Fruit fly (Drosophila melanogaster) whole organism, embryonic: ENCODE measurements around the gene CG7724.

Experiments used
- Aef1 ChIP-seq: fragments of 200-800 bp; sonication (Bioruptor generic); IDR thresholded peaks from 3 replicates; pipeline ENCODE4 v1.3.6; 2022; ENCODE audit warnings: missing biosample characterization, missing genetic modification characterization
- Awh ChIP-seq: fragments of 200-800 bp; sonication (Bioruptor generic); IDR thresholded peaks from 2 replicates; pipeline ENCODE4, ENCODE4 v1.3.6; 2022; ENCODE audit warnings: missing biosample characterization, missing genetic modification characterization
- CG11093 ChIP-seq: fragments of 200-800 bp; sonication (Bioruptor generic); IDR thresholded peaks from 3 replicates; pipeline ENCODE4 v1.3.6; 2022; ENCODE audit warnings: missing biosample characterization, missing genetic modification characterization
- CG12219 ChIP-seq: fragments of 200-800 bp; sonication (Bioruptor generic); optimal IDR thresholded peaks from 3 replicates; lab custom pipeline; 2018; ENCODE audit warnings: missing biosample characterization, mild to moderate bottlenecking, missing genetic modification characterization
- CG14965 ChIP-seq: fragments of 200-800 bp; sonication (Bioruptor generic); optimal IDR thresholded peaks from 2 replicates; lab custom pipeline; 2016; ENCODE audit warnings: missing biosample characterization, missing genetic modification characterization, borderline replicate concordance
- CG15601 ChIP-seq: fragments of 200-800 bp; sonication (Bioruptor generic); optimal IDR thresholded peaks from 3 replicates; lab custom pipeline; 2019; ENCODE audit warnings: missing biosample characterization, mild to moderate bottlenecking, missing genetic modification characterization, moderate library complexity
- CG17829 ChIP-seq: fragments of 200-800 bp; optimal IDR thresholded peaks from 2 replicates; lab custom pipeline; 2019; ENCODE audit warnings: missing biosample characterization, mild to moderate bottlenecking, missing genetic modification characterization, moderate library complexity
- CG1832 ChIP-seq: fragments of 200-800 bp; sonication (Bioruptor generic); optimal IDR thresholded peaks from 2 replicates; lab custom pipeline; 2017; ENCODE audit warnings: missing biosample characterization, mild to moderate bottlenecking, missing genetic modification characterization, inconsistent platforms
- CG18476 ChIP-seq: fragments of 200-800 bp; sonication (Bioruptor generic); optimal IDR thresholded peaks from 2 replicates; lab custom pipeline; 2016; ENCODE audit warnings: missing biosample characterization, mild to moderate bottlenecking, missing genetic modification characterization
- CG2116 ChIP-seq: fragments of 200-800 bp; sonication (Bioruptor generic); optimal IDR thresholded peaks from 3 replicates; lab custom pipeline; 2018; ENCODE audit warnings: missing biosample characterization, mild to moderate bottlenecking, missing genetic modification characterization
- CG2712 ChIP-seq: fragments of 200-800 bp; optimal IDR thresholded peaks from 3 replicates; lab custom pipeline; 2019; ENCODE audit warnings: missing biosample characterization, mild to moderate bottlenecking, missing genetic modification characterization, moderate library complexity
- CG31388 ChIP-seq: fragments of 200-800 bp; sonication (Bioruptor generic); optimal IDR thresholded peaks from 2 replicates; lab custom pipeline; 2016; ENCODE audit warnings: missing biosample characterization, missing genetic modification characterization
- CG31441 ChIP-seq: fragments of 200-800 bp; sonication (Bioruptor generic); IDR thresholded peaks from 2 replicates; pipeline ENCODE4 v1.3.6; 2022; ENCODE audit warnings: missing biosample characterization, missing genetic modification characterization
- CG32532 ChIP-seq: fragments of 200-800 bp; sonication (Bioruptor generic); IDR thresholded peaks from 2 replicates; pipeline ENCODE4 v1.3.6; 2022; ENCODE audit warnings: missing biosample characterization, missing genetic modification characterization
- CG32772 ChIP-seq: fragments of 200-800 bp; sonication (Bioruptor generic); IDR thresholded peaks from 2 replicates; pipeline ENCODE4 v1.3.6; 2022; ENCODE audit warnings: missing biosample characterization, missing genetic modification characterization
- CG42726 ChIP-seq: fragments of 200-800 bp; sonication (Bioruptor generic); IDR thresholded peaks from 2 replicates; pipeline ENCODE4 v1.3.6; 2022; ENCODE audit warnings: missing biosample characterization, missing genetic modification characterization; ENCODE audit not compliant: partially characterized antibody
- CG4360 ChIP-seq: fragments of 200-800 bp; sonication (Bioruptor generic); IDR thresholded peaks from 2 replicates; pipeline ENCODE4 v1.3.6; 2022; ENCODE audit warnings: missing biosample characterization, missing genetic modification characterization
- CG4854 ChIP-seq: fragments of 200-800 bp; sonication (Bioruptor generic); optimal IDR thresholded peaks from 2 replicates; lab custom pipeline; 2016; ENCODE audit warnings: missing biosample characterization, missing genetic modification characterization, inconsistent platforms
- CG6272 ChIP-seq: fragments of 200-800 bp; sonication (Bioruptor generic); IDR thresholded peaks from 2 replicates; pipeline ENCODE4 v1.3.6; 2022; ENCODE audit warnings: missing biosample characterization, missing genetic modification characterization
- CG6689 ChIP-seq: fragments of 200-800 bp; sonication (Bioruptor generic); IDR thresholded peaks from 2 replicates; pipeline ENCODE4 v1.3.6; 2022; ENCODE audit warnings: missing biosample characterization, missing genetic modification characterization
- CHES-1-like ChIP-seq: fragments of 200-800 bp; sonication (Bioruptor generic); optimal IDR thresholded peaks from 2 replicates; lab custom pipeline; 2016; ENCODE audit warnings: missing biosample characterization, missing genetic modification characterization
- D ChIP-seq, 2 experiments: fragments of 200-800 bp in 1 of 2; fragments of >200 bp in 1 of 2; sonication (Bioruptor generic) in 1 of 2; optimal IDR thresholded peaks; 2 replicates in 1 of 2; 3 replicates in 1 of 2; lab custom pipeline; 2017; ENCODE audit warnings: mild to moderate bottlenecking in 1 of 2, missing biosample characterization in 1 of 2, missing genetic modification characterization in 1 of 2, missing genetic modification reagents in 1 of 2
- Dip3 ChIP-seq: fragments of 200-800 bp; sonication (Bioruptor generic); optimal IDR thresholded peaks from 3 replicates; lab custom pipeline; 2016; ENCODE audit warnings: missing biosample characterization, missing genetic modification characterization
- Ets65A ChIP-seq: fragments of 200-800 bp; sonication (Bioruptor generic); peaks from one replicate; lab custom pipeline; 2016; ENCODE audit warnings: missing biosample characterization, missing genetic modification characterization
- GATAe ChIP-seq: fragments of 200-800 bp; sonication (Bioruptor generic); conservative IDR thresholded peaks from 2 replicates; pipeline ENCODE4 v1.3.6; 2022; ENCODE audit warnings: missing biosample characterization, missing genetic modification characterization
- Gug ChIP-seq: fragments of 200-800 bp; sonication (Bioruptor generic); IDR thresholded peaks from 4 replicates; pipeline ENCODE4 v1.3.6; 2022; ENCODE audit warnings: missing biosample characterization, missing genetic modification characterization
- Hey ChIP-seq: fragments of 200-800 bp; sonication (Bioruptor generic); optimal IDR thresholded peaks from 3 replicates; lab custom pipeline; 2018; ENCODE audit warnings: missing biosample characterization, mild to moderate bottlenecking, missing genetic modification characterization
- Lim3 ChIP-seq: fragments of 200-800 bp; sonication (Bioruptor generic); IDR thresholded peaks from 2 replicates; pipeline ENCODE4 v1.3.6; 2022; ENCODE audit warnings: missing biosample characterization, missing genetic modification characterization
- Mad ChIP-seq: fragments of 200-800 bp; sonication (Bioruptor generic); optimal IDR thresholded peaks from 2 replicates; lab custom pipeline; 2016; ENCODE audit warnings: missing biosample characterization, missing genetic modification characterization
- Nf-YA ChIP-seq: fragments of 200-800 bp; sonication (Bioruptor generic); IDR thresholded peaks from 2 replicates; pipeline ENCODE4 v1.3.6; 2022; ENCODE audit warnings: missing biosample characterization, missing genetic modification characterization
- NfI ChIP-seq: fragments of 200-800 bp; sonication (Bioruptor generic); optimal IDR thresholded peaks from 3 replicates; lab custom pipeline; 2018; ENCODE audit warnings: missing biosample characterization, mild to moderate bottlenecking, missing genetic modification characterization, moderate library complexity
- Rx ChIP-seq: fragments of 200-800 bp; sonication (Bioruptor generic); IDR thresholded peaks from 2 replicates; pipeline ENCODE4 v1.3.6; 2022; ENCODE audit warnings: missing biosample characterization, missing genetic modification characterization
- Six4 ChIP-seq: fragments of 200-800 bp; sonication (Bioruptor generic); optimal IDR thresholded peaks from 2 replicates; lab custom pipeline; 2016; ENCODE audit warnings: missing biosample characterization, missing genetic modification characterization
- Spps ChIP-seq: fragments of 200-800 bp; sonication (Bioruptor generic); optimal IDR thresholded peaks from 2 replicates; lab custom pipeline; 2018; ENCODE audit warnings: missing biosample characterization, mild to moderate bottlenecking, missing genetic modification characterization
- TFAM ChIP-seq: fragments of 200-800 bp; sonication (Bioruptor generic); optimal IDR thresholded peaks from 2 replicates; lab custom pipeline; 2017; ENCODE audit warnings: missing biosample characterization, missing genetic modification characterization, inconsistent platforms
- ato ChIP-seq: fragments of 200-800 bp; sonication (Bioruptor generic); IDR thresholded peaks from 2 replicates; pipeline ENCODE4 v1.3.6; 2022; ENCODE audit warnings: missing biosample characterization, missing genetic modification characterization; ENCODE audit not compliant: partially characterized antibody
- caup ChIP-seq: fragments of 200-800 bp; sonication (Bioruptor generic); optimal IDR thresholded peaks from 3 replicates; lab custom pipeline; 2017; ENCODE audit warnings: missing biosample characterization, mild to moderate bottlenecking, missing genetic modification characterization, moderate library complexity; ENCODE audit not compliant: severe bottlenecking
- cg ChIP-seq: fragments of 200-800 bp; sonication (Bioruptor generic); optimal IDR thresholded peaks from 3 replicates; lab custom pipeline; 2019; ENCODE audit warnings: missing biosample characterization, mild to moderate bottlenecking, missing genetic modification characterization, moderate library complexity
- her ChIP-seq: fragments of 200-800 bp; sonication (Bioruptor generic); optimal IDR thresholded peaks from 2 replicates; lab custom pipeline; 2016; ENCODE audit warnings: missing biosample characterization, missing genetic modification characterization
- jigr1 ChIP-seq: fragments of 200-800 bp; sonication (Bioruptor generic); IDR thresholded peaks from 3 replicates; pipeline ENCODE4 v1.3.6; 2022; ENCODE audit warnings: missing biosample characterization, missing genetic modification characterization
- kah ChIP-seq: fragments of 200-800 bp; sonication (Bioruptor generic); optimal IDR thresholded peaks from 2 replicates; lab custom pipeline; 2018; ENCODE audit warnings: missing biosample characterization, mild to moderate bottlenecking, missing genetic modification characterization
- klu ChIP-seq: fragments of 200-800 bp; sonication (Bioruptor generic); IDR thresholded peaks from 2 replicates; pipeline ENCODE4 v1.3.6; 2022; ENCODE audit warnings: missing biosample characterization, missing genetic modification characterization
- nerfin-1 ChIP-seq: fragments of 200-800 bp; sonication (Bioruptor generic); optimal IDR thresholded peaks from 3 replicates; lab custom pipeline; 2019; ENCODE audit warnings: missing biosample characterization, mild to moderate bottlenecking, missing genetic modification characterization, moderate library complexity
- oc ChIP-seq: fragments of 200-800 bp; sonication (Bioruptor generic); optimal IDR thresholded peaks from 2 replicates; lab custom pipeline; 2018; ENCODE audit warnings: missing biosample characterization, mild to moderate bottlenecking, missing genetic modification characterization, moderate library complexity
- org-1 ChIP-seq: fragments of 200-800 bp; sonication (Bioruptor generic); optimal IDR thresholded peaks from 2 replicates; lab custom pipeline; 2017; ENCODE audit warnings: missing biosample characterization, missing genetic modification characterization
- run ChIP-seq: fragments of 200-800 bp; sonication (Bioruptor generic); optimal IDR thresholded peaks from 3 replicates; lab custom pipeline; 2018; ENCODE audit warnings: missing biosample characterization, mild to moderate bottlenecking, missing genetic modification characterization
- seq ChIP-seq: fragments of 200-800 bp; sonication (Bioruptor generic); IDR thresholded peaks from 2 replicates; pipeline ENCODE4 v1.3.6; 2022; ENCODE audit warnings: missing biosample characterization, missing genetic modification characterization
- stc ChIP-seq: fragments of 200-800 bp; sonication (Bioruptor generic); IDR thresholded peaks from 2 replicates; pipeline ENCODE4 v1.3.6; 2022; ENCODE audit warnings: missing biosample characterization, missing genetic modification characterization
- unpg ChIP-seq: fragments of 200-800 bp; sonication (Bioruptor generic); optimal IDR thresholded peaks from 3 replicates; lab custom pipeline; 2018; ENCODE audit warnings: missing biosample characterization, mild to moderate bottlenecking, missing genetic modification characterization, moderate library complexity
- usp ChIP-seq: fragments of >200 bp; optimal IDR thresholded peaks from 2 replicates; lab custom pipeline; 2017; ENCODE audit warnings: missing biosample characterization, missing genetic modification characterization
- zf30C ChIP-seq: fragments of 200-800 bp; sonication (Bioruptor generic); optimal IDR thresholded peaks from 3 replicates; lab custom pipeline; 2018; ENCODE audit warnings: missing biosample characterization, mild to moderate bottlenecking, missing genetic modification characterization

The CG7724 gene

dm6 chr3L:17047811-17048239 lies 7.6 kb upstream of the CG7724 start (continued):
- TF ChIP-seq CG14965 (GFP tag; lab: Kevin White, UChicago) = no peak
- TF ChIP-seq CG32772 (GFP tag; lab: Robert Waterston, UW) = no peak
- peak; percentile 39 for TF ChIP-seq Ets65A (GFP tag; lab: Kevin White, UChicago)
- no peak for TF ChIP-seq CG6689 (GFP tag; lab: Robert Waterston, UW)
- no peak for TF ChIP-seq caup (GFP tag; lab: Kevin White, UChicago)
- no peak for TF ChIP-seq CG1832
- TF ChIP-seq klu (GFP tag; lab: Robert Waterston, UW) = no peak
- peak; percentile 74 for TF ChIP-seq CG15601
- TF ChIP-seq run (tag; lab: Kevin White, UChicago) = no peak
- no peak for TF ChIP-seq Awh (GFP tag; lab: Robert Waterston, UW)
- 0 out of 2 replicates have a peak, but pooled peaks have one; percentile 19 for TF ChIP-seq seq (GFP tag; lab: Robert Waterston, UW)
- TF ChIP-seq CG11093 (GFP tag; lab: Robert Waterston, UW) = no peak
- no peak for TF ChIP-seq CG18476
- 0 out of 2 replicates have a peak, but pooled peaks have one; percentile 31 for TF ChIP-seq CG32532 (GFP tag; lab: Robert Waterston, UW)
- TF ChIP-seq Six4 (GFP tag; lab: Kevin White, UChicago) = no peak
- TF ChIP-seq unpg (GFP tag; lab: Kevin White, UChicago) = peak; percentile 25
- TF ChIP-seq Rx (GFP tag; lab: Robert Waterston, UW) = no peak
- TF ChIP-seq Dip3 = no peak
- TF ChIP-seq CG42726 = no peak
- TF ChIP-seq oc = no peak
- TF ChIP-seq ato = no peak
- TF ChIP-seq CG17829 = no peak
- peak; percentile 19; the same call in 1 of the 2 replicates for TF ChIP-seq CG4360
- TF ChIP-seq jigr1 (GFP tag; lab: Robert Waterston, UW) = no peak
- TF ChIP-seq usp (GFP tag; lab: Kevin White, UChicago) = no peak
- peak; percentile 15; the same call in 1 of the 2 replicates for TF ChIP-seq CG31441 (GFP tag; lab: Robert Waterston, UW)
- no peak for TF ChIP-seq Hey (tag; lab: Kevin White, UChicago)
- no peak for TF ChIP-seq Mad (GFP tag; lab: Kevin White, UChicago)
- TF ChIP-seq org-1 = peak; percentile 13
- TF ChIP-seq CG12219 (GFP tag; lab: Kevin White, UChicago) = no peak
- no peak for TF ChIP-seq TFAM (GFP tag; lab: Kevin White, UChicago)
- TF ChIP-seq Spps (tag; lab: Kevin White, UChicago) = no peak
- no peak for TF ChIP-seq stc
- no peak for TF ChIP-seq Lim3 (GFP tag; lab: Robert Waterston, UW)
- no peak for TF ChIP-seq D (optimal IDR thresholded peaks at IDR 0.05; lab: Kevin White, UChicago)
- TF ChIP-seq D (GFP tag; optimal IDR thresholded peaks at IDR 0.05; lab: Kevin White, UChicago) = peak; percentile 36
- TF ChIP-seq Nf-YA (GFP tag; lab: Robert Waterston, UW) = no peak; the same call in 1 of the 2 replicates
- TF ChIP-seq CG2712 = peak; percentile 21
- TF ChIP-seq Aef1 (GFP tag; lab: Robert Waterston, UW) = no peak
- no peak for TF ChIP-seq NfI (GFP tag; lab: Kevin White, UChicago)
- TF ChIP-seq nerfin-1 = peak; percentile 56
- TF ChIP-seq zf30C = no peak
- TF ChIP-seq Gug (GFP tag; lab: Robert Waterston, UW) = no peak
- peak; percentile 92 for TF ChIP-seq kah (GFP tag; lab: Kevin White, UChicago)
- no peak for TF ChIP-seq GATAe (GFP tag; lab: Robert Waterston, UW)
- no peak for TF ChIP-seq CHES-1-like (GFP tag; lab: Kevin White, UChicago)
- no peak for TF ChIP-seq CG2116
- no peak for TF ChIP-seq CG6272 (GFP tag; lab: Robert Waterston, UW)
- no peak for TF ChIP-seq CG4854
- no peak for TF ChIP-seq CG31388 (GFP tag; lab: Kevin White, UChicago)
- peak; percentile 53 for TF ChIP-seq cg (GFP tag; lab: Kevin White, UChicago)
- no peak for TF ChIP-seq her
